Worm (Caenorhabditis elegans): ENCODE data around the gene F19C7.2.
A peak's percentile ranks its signal among the peaks of the same experiment; 100 is the strongest.

Gene F19C7.2

ce11 chrIV:4557731-4558130, 42.0 kb upstream of the F19C7.2 start (continued):
- TF ChIP-seq sea-2 (GFP tag; IDR thresholded peaks at IDR 0.05) (no peak), egl-18 (GFP tag; IDR thresholded peaks at IDR 0.05) (no peak), ztf-18 (tag; optimal IDR thresholded peaks at IDR 0.05) (no peak), atf-7 (tag; optimal IDR thresholded peaks at IDR 0.05) (no peak), gei-17 (GFP tag; optimal IDR thresholded peaks at IDR 0.05) (no peak), dox-1 (GFP tag; IDR thresholded peaks at IDR 0.05) (peak; percentile 70)

- no peak for TF ChIP-seq dox-1 (GFP tag; IDR thresholded peaks at IDR 0.05)
- TF ChIP-seq nhr-80 (tag; optimal IDR thresholded peaks at IDR 0.05) = peak; percentile 33
Measured at ce11 chrIV:4559160-4559559, 40.6 kb upstream of the F19C7.2 start.

ce11 chrIV:4562599-4563116, 37.1 kb upstream of the F19C7.2 start, which contains the start of gene igeg-1:
Gene igeg-1, plus strand, starts transcription at chrIV:4562649.
- TF ChIP-seq nhr-80 (tag; optimal IDR thresholded peaks at IDR 0.05) (peak; percentile 82), F57C9.4 (tag; optimal IDR thresholded peaks at IDR 0.05) (no peak), let-607 (tag; optimal IDR thresholded peaks at IDR 0.05) (peak in 1 of 2 experiments; percentile 7)

- TF ChIP-seq snpc-1.3 (tag; optimal IDR thresholded peaks at IDR 0.05; ENCODE audit: insufficient read depth) = no peak
- no peak for TF ChIP-seq B0035.1 (tag; optimal IDR thresholded peaks at IDR 0.05)
- no peak for TF ChIP-seq F55B11.4 (tag; optimal IDR thresholded peaks at IDR 0.05; ENCODE audit: borderline replicate concordance, insufficient read depth)
- TF ChIP-seq ztf-28 (GFP tag; IDR thresholded peaks at IDR 0.05) = no peak
- TF ChIP-seq gei-17 (GFP tag; optimal IDR thresholded peaks at IDR 0.05) = no peak
Measured at ce11 chrIV:4564541-4564940, 35.2 kb upstream of the F19C7.2 start.

ce11 chrIV:4565882-4566281, 33.9 kb upstream of the F19C7.2 start:
- TF ChIP-seq snpc-3.4 (tag; optimal IDR thresholded peaks at IDR 0.05) (no peak), nhr-80 (tag; optimal IDR thresholded peaks at IDR 0.05) (no peak), ztf-26 (tag; optimal IDR thresholded peaks at IDR 0.05) (no peak), Y53G8AR.9 (GFP tag; conservative IDR thresholded peaks at IDR 0.05) (no peak), ztf-28 (GFP tag; IDR thresholded peaks at IDR 0.05) (no peak), aptf-3 (GFP tag; IDR thresholded peaks at IDR 0.05) (no peak), F52B5.7 (tag; optimal IDR thresholded peaks at IDR 0.05) (no peak), attf-6 (GFP tag; IDR thresholded peaks at IDR 0.05) (no peak), cebp-2 (GFP tag; IDR thresholded peaks at IDR 0.05) (no peak), C17E4.6 (GFP tag; IDR thresholded peaks at IDR 0.05) (no peak), ceh-91 (GFP tag; IDR thresholded peaks at IDR 0.05) (no peak), efl-1 (GFP tag; optimal IDR thresholded peaks at IDR 0.05) (no peak), let-607 (tag; optimal IDR thresholded peaks at IDR 0.05) (no peak), cebp-1 (GFP tag; IDR thresholded peaks at IDR 0.05) (no peak), cebp-1 (tag; optimal IDR thresholded peaks at IDR 0.05) (no peak), ceh-79 (tag; optimal IDR thresholded peaks at IDR 0.05) (no peak), nfya-1 (tag; optimal IDR thresholded peaks at IDR 0.05; ENCODE audit: borderline replicate concordance, insufficient read depth) (no peak)

- TF ChIP-seq ztf-25 (GFP tag; IDR thresholded peaks at IDR 0.05) = no peak
Measured at ce11 chrIV:4567343-4567742, 32.4 kb upstream of the F19C7.2 start, which contains the start of gene F28E10.4. Gene F28E10.4, minus strand, starts transcription at chrIV:4567443.
